Fruit fly (Drosophila melanogaster) whole organism, adult: Measurements from ENCODE around the gene retinin.

Experiments
- CG12768 ChIP-seq: fragments of 200-800 bp; sonication (Bioruptor generic); optimal IDR thresholded peaks from 2 replicates; lab custom pipeline; 2017; ENCODE audit warnings: missing biosample characterization, missing genetic modification characterization, mild to moderate bottlenecking, moderate library complexity, missing genetic modification reagents
- CG1620 ChIP-seq: fragments of 200-800 bp; sonication (Bioruptor generic); optimal IDR thresholded peaks from 2 replicates; lab custom pipeline; 2016; ENCODE audit warnings: missing biosample characterization, missing genetic modification characterization
- CG7045 ChIP-seq: fragments of 200-800 bp; sonication (Bioruptor generic); optimal IDR thresholded peaks from 2 replicates; lab custom pipeline; 2017; ENCODE audit warnings: missing biosample characterization, mild to moderate bottlenecking, missing genetic modification characterization
- CG7101 ChIP-seq: fragments of 200-800 bp; sonication (Bioruptor generic); optimal IDR thresholded peaks from 2 replicates; lab custom pipeline; 2018; ENCODE audit warnings: missing biosample characterization, mild to moderate bottlenecking, missing genetic modification characterization, moderate library complexity
- Crg-1 ChIP-seq: fragments of 200-800 bp; sonication (Bioruptor generic); optimal IDR thresholded peaks from 2 replicates; lab custom pipeline; 2016; ENCODE audit warnings: missing biosample characterization, missing genetic modification characterization
- Hr96 ChIP-seq: fragments of 200-800 bp; sonication (Bioruptor generic); optimal IDR thresholded peaks from 2 replicates; lab custom pipeline; 2016; ENCODE audit warnings: missing biosample characterization, missing genetic modification characterization
- Mnt ChIP-seq: fragments of 200-800 bp; sonication (Bioruptor generic); optimal IDR thresholded peaks from 2 replicates; lab custom pipeline; 2016; ENCODE audit warnings: missing biosample characterization, mild to moderate bottlenecking, missing genetic modification characterization
- bab1 ChIP-seq: fragments of 200-800 bp; sonication (Bioruptor generic); optimal IDR thresholded peaks from 3 replicates; lab custom pipeline; 2019; ENCODE audit warnings: missing biosample characterization, mild to moderate bottlenecking, missing genetic modification characterization, moderate library complexity
- cic ChIP-seq: fragments of 200-800 bp; sonication (Bioruptor generic); optimal IDR thresholded peaks from 2 replicates; lab custom pipeline; 2017; ENCODE audit warnings: missing biosample characterization, mild to moderate bottlenecking, missing genetic modification characterization, moderate library complexity
- kay ChIP-seq: fragments of 200-800 bp; sonication (Bioruptor generic); peaks from one replicate; lab custom pipeline; 2016; ENCODE audit warnings: missing biosample characterization, missing genetic modification characterization, borderline replicate concordance
- ovo ChIP-seq: fragments of 200-800 bp; sonication (Bioruptor generic); optimal IDR thresholded peaks from 2 replicates; lab custom pipeline; 2016; ENCODE audit warnings: missing biosample characterization, missing genetic modification characterization
- pad ChIP-seq: fragments of 200-800 bp; sonication (Bioruptor generic); optimal IDR thresholded peaks from 3 replicates; lab custom pipeline; 2017; ENCODE audit warnings: missing biosample characterization, missing genetic modification characterization, mild to moderate bottlenecking, moderate library complexity, missing genetic modification reagents

DNA sequence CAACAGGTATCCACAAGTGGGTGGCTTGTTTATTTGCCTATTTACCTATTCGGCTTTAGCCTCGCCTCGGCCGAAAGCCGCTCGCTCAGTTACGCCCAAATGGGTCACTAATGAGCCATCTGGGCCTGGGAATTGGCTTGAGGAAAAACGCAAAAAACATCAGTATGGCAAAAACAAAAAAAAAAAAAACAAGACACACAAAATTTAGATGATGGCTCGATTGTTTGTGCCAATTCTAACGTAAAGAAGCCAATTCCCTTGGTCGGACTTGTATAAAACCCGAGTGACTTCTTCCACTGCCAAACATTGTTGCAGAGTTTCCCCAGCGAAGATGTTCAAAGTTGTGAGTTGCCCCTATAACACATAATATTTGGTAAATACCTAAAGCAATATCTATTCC lies 30.6 kb upstream of the retinin start, which contains the start of gene CG4982:
- TF ChIP-seq CG7045 (GFP tag; lab: Kevin White, UChicago) (no peak), CG12768 (GFP tag; lab: Kevin White, UChicago) (no peak), kay (GFP tag; lab: Kevin White, UChicago) (no peak), ovo (GFP tag; lab: Kevin White, UChicago) (no peak), Crg-1 (GFP tag; lab: Kevin White, UChicago) (no peak), CG1620 (GFP tag; lab: Kevin White, UChicago) (no peak), CG7101 (tag; lab: Kevin White, UChicago) (no peak), Mnt (GFP tag; lab: Kevin White, UChicago) (no peak), cic (no peak), bab1 (GFP tag; lab: Kevin White, UChicago) (no peak), pad (no peak), Hr96 (GFP tag; lab: Kevin White, UChicago) (no peak)
